Worm (Caenorhabditis elegans): Measurements from ENCODE around the gene pdi-1.

DNA sequence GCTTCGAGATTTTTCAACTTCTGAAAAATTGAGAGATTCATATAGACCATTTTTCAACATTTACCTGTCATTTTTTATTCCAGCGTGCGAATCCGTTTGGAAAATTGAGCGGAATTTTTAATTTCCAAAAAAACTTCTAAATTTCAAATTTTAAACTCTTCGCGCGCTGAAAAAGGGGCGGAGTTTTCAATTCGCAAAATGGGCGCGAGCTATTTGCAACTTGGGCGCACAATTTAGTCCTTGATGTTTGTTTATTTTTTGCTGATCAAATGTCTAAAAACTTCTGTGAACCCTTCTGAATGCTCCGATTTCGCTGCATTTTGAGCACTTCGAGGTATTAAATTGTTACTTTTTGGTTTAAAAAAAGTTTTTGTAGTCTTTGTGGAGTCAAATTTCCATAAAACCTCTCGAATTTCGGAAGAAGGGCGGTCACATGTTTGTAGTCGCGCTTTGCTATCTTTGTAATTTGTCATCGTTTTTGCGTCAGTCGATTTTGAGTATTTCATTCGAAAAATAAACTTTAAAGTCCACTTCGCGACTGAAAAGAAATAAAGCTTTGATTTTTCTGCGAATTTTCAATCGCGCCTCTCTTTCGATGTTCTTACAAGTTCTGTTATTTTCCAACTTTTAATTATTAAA lies 50.5 kb downstream of the pdi-1 start, which contains the start of the genes madf-8 and gsr-1:
- TF ChIP-seq unc-62 (GFP tag; optimal IDR thresholded peaks at IDR 0.05) (no peak), nhr-76 (tag; optimal IDR thresholded peaks at IDR 0.05) (no peak), ztf-11 (tag; optimal IDR thresholded peaks at IDR 0.05) (no peak), pha-4 (tag; optimal IDR thresholded peaks at IDR 0.05) (no peak)
